Worm (Caenorhabditis elegans): ENCODE measurements around the gene pgp-8.
A peak's percentile ranks its signal among the peaks of the same experiment; 100 is the strongest.

The pgp-8 gene

ce11 chrX:10821160-10821559, 43.1 kb downstream of the pgp-8 start (continued):
- TF ChIP-seq mxl-2 (GFP tag; conservative IDR thresholded peaks at IDR 0.05) (peak; percentile 52; the same call in 1 of the 2 replicates), madf-9 (GFP tag; conservative IDR thresholded peaks at IDR 0.05) (peak; percentile 55; the same call in 1 of the 2 replicates), nhr-76 (tag; optimal IDR thresholded peaks at IDR 0.05) (no peak), nhr-102 (tag; optimal IDR thresholded peaks at IDR 0.05) (no peak), daf-19 (GFP tag; conservative IDR thresholded peaks at IDR 0.05) (0 out of 2 replicates have a peak, but pooled peaks have one; percentile 53), ztf-7 (tag; optimal IDR thresholded peaks at IDR 0.05) (no peak), lir-3 (tag; optimal IDR thresholded peaks at IDR 0.05) (peak; percentile 32), tra-1 (GFP tag; IDR thresholded peaks at IDR 0.05) (no peak; the same call in 1 of the 2 replicates), Y75B8A.6 (GFP tag; IDR thresholded peaks at IDR 0.05) (0 out of 2 replicates have a peak, but pooled peaks have one; percentile 53), ctbp-1 (GFP tag; IDR thresholded peaks at IDR 0.05) (peak; percentile 81), F49E8.2 (tag; optimal IDR thresholded peaks at IDR 0.05; ENCODE audit: borderline replicate concordance) (no peak), sdz-12 (GFP tag; optimal IDR thresholded peaks at IDR 0.05) (no peak), spr-1 (tag; optimal IDR thresholded peaks at IDR 0.05) (peak; percentile 49), zfp-3 (GFP tag; conservative IDR thresholded peaks at IDR 0.05) (peak; percentile 72), zip-11 (GFP tag; IDR thresholded peaks at IDR 0.05) (0 out of 2 replicates have a peak, but pooled peaks have one; percentile 55), gei-8 (GFP tag; optimal IDR thresholded peaks at IDR 0.05) (no peak), ZK546.5 (tag; optimal IDR thresholded peaks at IDR 0.05) (no peak), fos-1 (tag; optimal IDR thresholded peaks at IDR 0.05) (no peak), nhr-48 (tag; optimal IDR thresholded peaks at IDR 0.05) (peak; percentile 45), ceh-44 (GFP tag; IDR thresholded peaks at IDR 0.05) (peak; percentile 72), pha-4 (GFP tag; IDR thresholded peaks at IDR 0.05) (peak; percentile 87; the same call in 1 of the 2 replicates), pha-4 (tag; optimal IDR thresholded peaks at IDR 0.05) (no peak), hlh-11 (tag; optimal IDR thresholded peaks at IDR 0.05) (no peak), vab-7 (GFP tag; IDR thresholded peaks at IDR 0.05) (peak; percentile 86), lin-1 (GFP tag; IDR thresholded peaks at IDR 0.05) (peak; percentile 87), aly-2 (tag; optimal IDR thresholded peaks at IDR 0.05) (no peak), lin-13 (GFP tag; optimal IDR thresholded peaks at IDR 0.05) (no peak), F37D6.2 (tag; optimal IDR thresholded peaks at IDR 0.05) (peak; percentile 47), ces-1 (GFP tag; optimal IDR thresholded peaks at IDR 0.05) (no peak), dpl-1 (GFP tag; optimal IDR thresholded peaks at IDR 0.05) (no peak), D1046.2 (GFP tag; IDR thresholded peaks at IDR 0.05) (0 out of 2 replicates have a peak, but pooled peaks have one; percentile 72), ztf-11 (tag; optimal IDR thresholded peaks at IDR 0.05) (no peak), saeg-2 (GFP tag; IDR thresholded peaks at IDR 0.05) (0 out of 2 replicates have a peak, but pooled peaks have one; percentile 39), Y5F2A.4 (GFP tag; optimal IDR thresholded peaks at IDR 0.05) (peak; percentile 42), fkh-10 (GFP tag; optimal IDR thresholded peaks at IDR 0.05) (no peak), dmd-6 (GFP tag; IDR thresholded peaks at IDR 0.05) (peak; percentile 65), lin-29 (GFP tag; IDR thresholded peaks at IDR 0.05) (0 out of 2 replicates have a peak, but pooled peaks have one; percentile 33), hmg-1.1 (GFP tag; IDR thresholded peaks at IDR 0.05) (peak; percentile 89), hif-1 (tag; optimal IDR thresholded peaks at IDR 0.05) (no peak), daf-12 (tag; optimal IDR thresholded peaks at IDR 0.05) (no peak), cey-2 (tag; optimal IDR thresholded peaks at IDR 0.05; ENCODE audit: borderline replicate concordance, insufficient read depth) (no peak)

- TF ChIP-seq Y48G9A.11 (GFP tag; IDR thresholded peaks at IDR 0.05) (no peak), attf-4 (tag; optimal IDR thresholded peaks at IDR 0.05) (no peak), ztf-7 (tag; optimal IDR thresholded peaks at IDR 0.05) (no peak), dmd-9 (GFP tag; IDR thresholded peaks at IDR 0.05) (no peak), php-3 (GFP tag; IDR thresholded peaks at IDR 0.05) (no peak)
These were observed 43.7 kb downstream of the pgp-8 start, which contains the start of gene F31B12.3 for ce11 chrX:10820511-10820910. F31B12.3 (minus strand) TSS chrX:10820611.

Measured in whole organism, L4 larva.